Worm (Caenorhabditis elegans) whole organism, late embryonic: ENCODE results near the gene C45G9.14.

Source experiments
- C08G9.2 ChIP-seq: sonication (generic microtip); optimal IDR thresholded peaks from 2 replicates; lab custom pipeline; 2016; ENCODE audit warnings: mild to moderate bottlenecking, missing genetic modification characterization, moderate library complexity, missing compliant biosample characterization
- C38D4.7 ChIP-seq: fragments of 200-800 bp; sonication (Bioruptor generic); optimal IDR thresholded peaks from 2 replicates; lab custom pipeline; 2018; ENCODE audit warnings: mild to moderate bottlenecking, missing genetic modification characterization, moderate library complexity, missing compliant biosample characterization
- F13H6.1 ChIP-seq: sonication (generic microtip); optimal IDR thresholded peaks from 2 replicates; lab custom pipeline; 2016; ENCODE audit warnings: missing genetic modification characterization, missing compliant biosample characterization
- K02D7.2 ChIP-seq: sonication (generic microtip); optimal IDR thresholded peaks from 2 replicates; lab custom pipeline; 2017; ENCODE audit warnings: mild to moderate bottlenecking, missing genetic modification characterization, missing compliant biosample characterization
- K09A11.1 ChIP-seq: sonication (generic microtip); optimal IDR thresholded peaks from 2 replicates; lab custom pipeline; 2017; ENCODE audit warnings: antibody characterized with exemption, mild to moderate bottlenecking, missing genetic modification characterization, missing compliant biosample characterization; ENCODE audit not compliant: insufficient read depth
- Y22D7AL.16 ChIP-seq: sonication (generic microtip); optimal IDR thresholded peaks from 2 replicates; lab custom pipeline; 2016; ENCODE audit warnings: missing genetic modification characterization, missing compliant biosample characterization
- ahr-1 ChIP-seq: sonication (generic microtip); optimal IDR thresholded peaks from 2 replicates; lab custom pipeline; 2016; ENCODE audit warnings: missing genetic modification characterization, missing compliant biosample characterization
- ama-1 ChIP-seq: fragments of 150-350 bp; optimal IDR thresholded peaks from 2 replicates; lab custom pipeline; 2014
- ceh-14 ChIP-seq: sonication (generic microtip); optimal IDR thresholded peaks from 2 replicates; lab custom pipeline; 2016; ENCODE audit warnings: missing genotype, missing genetic modification characterization, missing compliant biosample characterization
- ceh-18 ChIP-seq: sonication (generic microtip); optimal IDR thresholded peaks from 2 replicates; lab custom pipeline; 2016; ENCODE audit warnings: missing genetic modification characterization, missing compliant biosample characterization
- ceh-19 ChIP-seq: fragments of 200-800 bp; sonication (Bioruptor generic); optimal IDR thresholded peaks from 2 replicates; lab custom pipeline; 2018; ENCODE audit warnings: mild to moderate bottlenecking, missing genetic modification characterization, missing compliant biosample characterization
- ceh-24 ChIP-seq: sonication (generic microtip); optimal IDR thresholded peaks from 2 replicates; lab custom pipeline; 2016; ENCODE audit warnings: mild to moderate bottlenecking, missing genetic modification characterization, missing compliant biosample characterization
- ceh-30 ChIP-seq: fragments of 150-350 bp; optimal IDR thresholded peaks from 2 replicates; lab custom pipeline; 2014; ENCODE audit warnings: missing biosample characterization, missing genetic modification characterization
- ceh-34 ChIP-seq: sonication (generic microtip); optimal IDR thresholded peaks from 2 replicates; lab custom pipeline; 2016; ENCODE audit warnings: mild to moderate bottlenecking, missing genetic modification characterization, missing compliant biosample characterization
- ceh-6 ChIP-seq: fragments of 200-800 bp; sonication (Bioruptor generic); optimal IDR thresholded peaks from 2 replicates; lab custom pipeline; 2018; ENCODE audit warnings: mild to moderate bottlenecking, missing genetic modification characterization, missing compliant biosample characterization
- ceh-9 ChIP-seq: sonication (generic microtip); optimal IDR thresholded peaks from 2 replicates; lab custom pipeline; 2016; ENCODE audit warnings: mild to moderate bottlenecking, missing genetic modification characterization, inconsistent platforms, missing compliant biosample characterization
- che-1 ChIP-seq: sonication (generic microtip); optimal IDR thresholded peaks from 2 replicates; lab custom pipeline; 2016; ENCODE audit warnings: mild to moderate bottlenecking, missing genetic modification characterization, missing compliant biosample characterization
- dmd-4 ChIP-seq: sonication (generic microtip); optimal IDR thresholded peaks from 2 replicates; lab custom pipeline; 2016; ENCODE audit warnings: borderline replicate concordance, missing genetic modification characterization, missing compliant biosample characterization
- elt-2 ChIP-seq: sonication (generic microtip); optimal IDR thresholded peaks from 2 replicates; lab custom pipeline; 2016; ENCODE audit warnings: missing genetic modification reagents, missing genetic modification characterization, missing compliant biosample characterization
- elt-4 ChIP-seq: sonication (generic microtip); optimal IDR thresholded peaks from 2 replicates; lab custom pipeline; 2016; ENCODE audit warnings: missing genetic modification characterization, missing compliant biosample characterization
- eyg-1 ChIP-seq: sonication (generic microtip); optimal IDR thresholded peaks from 2 replicates; lab custom pipeline; 2016; ENCODE audit warnings: missing genotype, missing genetic modification characterization, missing compliant biosample characterization
- hlh-30 ChIP-seq: sonication (generic microtip); optimal IDR thresholded peaks from 2 replicates; lab custom pipeline; 2017; ENCODE audit warnings: antibody characterized with exemption, missing genetic modification characterization, missing compliant biosample characterization; ENCODE audit not compliant: insufficient read depth
- hlh-8 ChIP-seq: sonication (generic microtip); optimal IDR thresholded peaks from 2 replicates; lab custom pipeline; 2016; ENCODE audit warnings: missing genotype, missing genetic modification characterization, missing compliant biosample characterization
- lin-11 ChIP-seq: fragments of 200-800 bp; sonication (Bioruptor generic); optimal IDR thresholded peaks from 2 replicates; lab custom pipeline; 2018; ENCODE audit warnings: mild to moderate bottlenecking, missing genetic modification characterization, missing compliant biosample characterization
- madf-2 ChIP-seq: sonication (generic microtip); optimal IDR thresholded peaks from 2 replicates; lab custom pipeline; 2017; ENCODE audit warnings: missing genetic modification characterization, missing compliant biosample characterization
- nfya-1 ChIP-seq: sonication (generic microtip); optimal IDR thresholded peaks from 2 replicates; lab custom pipeline; 2017; ENCODE audit warnings: missing genetic modification characterization, mild to moderate bottlenecking, missing compliant biosample characterization, antibody characterized with exemption, moderate library complexity
- nhr-232 ChIP-seq: sonication (generic microtip); optimal IDR thresholded peaks from 2 replicates; lab custom pipeline; 2016; ENCODE audit warnings: missing genetic modification characterization, missing compliant biosample characterization
- npax-4 ChIP-seq: sonication (generic microtip); optimal IDR thresholded peaks from 2 replicates; lab custom pipeline; 2016; ENCODE audit warnings: missing genetic modification characterization, missing compliant biosample characterization
- odd-2 ChIP-seq: sonication (generic microtip); optimal IDR thresholded peaks from 2 replicates; lab custom pipeline; 2017; ENCODE audit warnings: antibody characterized with exemption, mild to moderate bottlenecking, missing genetic modification characterization, missing compliant biosample characterization
- pag-3 ChIP-seq: sonication (generic microtip); optimal IDR thresholded peaks from 2 replicates; lab custom pipeline; 2016; ENCODE audit warnings: missing compliant biosample characterization, missing genetic modification characterization, borderline replicate concordance
- pha-4 ChIP-seq: fragments of 150-350 bp; optimal IDR thresholded peaks from 2 replicates; lab custom pipeline; 2018; ENCODE audit warnings: missing biosample characterization, missing genetic modification reagents, missing genetic modification characterization
- pqm-1 ChIP-seq: sonication (generic microtip); optimal IDR thresholded peaks from 2 replicates; lab custom pipeline; 2016; ENCODE audit warnings: missing genetic modification characterization, missing compliant biosample characterization
- pros-1 ChIP-seq: fragments of 150-350 bp; optimal IDR thresholded peaks from 2 replicates; lab custom pipeline; 2014; ENCODE audit warnings: missing biosample characterization, missing genetic modification reagents, missing genetic modification characterization
- sdc-2 ChIP-seq: sonication (generic microtip); optimal IDR thresholded peaks from 2 replicates; lab custom pipeline; 2016; ENCODE audit warnings: missing genotype, missing genetic modification characterization, missing compliant biosample characterization
- sox-2 ChIP-seq: fragments of 200-800 bp; sonication (Bioruptor generic); IDR thresholded peaks from 2 replicates; pipeline ENCODE4 v1.3.6; 2022; ENCODE audit warnings: missing genetic modification reagents, missing genetic modification characterization, missing compliant biosample characterization
- sox-4 ChIP-seq: sonication (generic microtip); optimal IDR thresholded peaks from 2 replicates; lab custom pipeline; 2017; ENCODE audit warnings: mild to moderate bottlenecking, missing genetic modification characterization, inconsistent platforms, missing compliant biosample characterization
- syd-9 ChIP-seq: sonication (generic microtip); optimal IDR thresholded peaks from 2 replicates; lab custom pipeline; 2016; ENCODE audit warnings: mild to moderate bottlenecking, missing genetic modification characterization, moderate library complexity, missing compliant biosample characterization
- tbx-2 ChIP-seq: sonication (generic microtip); optimal IDR thresholded peaks from 2 replicates; lab custom pipeline; 2016; ENCODE audit warnings: missing genetic modification characterization, missing compliant biosample characterization
- unc-3 ChIP-seq, 2 experiments: fragments of 200-800 bp in 1 of 2; sonication (Bioruptor generic) in 1 of 2; sonication (generic microtip) in 1 of 2; conservative IDR thresholded peaks in 1 of 2; optimal IDR thresholded peaks in 1 of 2; 2 replicates each; pipeline versions ENCODE4 v1.3.6 to Lab custom; 2016 to 2022; ENCODE audit warnings: missing compliant biosample characterization in 2 of 2, missing genetic modification characterization in 2 of 2, missing genetic modification reagents in 1 of 2
- unc-42 ChIP-seq: sonication (generic microtip); optimal IDR thresholded peaks from 2 replicates; lab custom pipeline; 2016; ENCODE audit warnings: missing genotype, missing genetic modification characterization, missing compliant biosample characterization
- unc-55 ChIP-seq: sonication (generic microtip); optimal IDR thresholded peaks from 2 replicates; lab custom pipeline; 2017; ENCODE audit warnings: missing biosample characterization, missing genetic modification reagents, missing genetic modification characterization
- zip-5 ChIP-seq: sonication (generic microtip); optimal IDR thresholded peaks from 2 replicates; lab custom pipeline; 2016; ENCODE audit warnings: missing genetic modification characterization, missing compliant biosample characterization
- ztf-16 ChIP-seq: sonication (generic microtip); optimal IDR thresholded peaks from 2 replicates; lab custom pipeline; 2017; ENCODE audit warnings: missing genetic modification characterization, missing compliant biosample characterization

The C45G9.14 gene

DNA sequence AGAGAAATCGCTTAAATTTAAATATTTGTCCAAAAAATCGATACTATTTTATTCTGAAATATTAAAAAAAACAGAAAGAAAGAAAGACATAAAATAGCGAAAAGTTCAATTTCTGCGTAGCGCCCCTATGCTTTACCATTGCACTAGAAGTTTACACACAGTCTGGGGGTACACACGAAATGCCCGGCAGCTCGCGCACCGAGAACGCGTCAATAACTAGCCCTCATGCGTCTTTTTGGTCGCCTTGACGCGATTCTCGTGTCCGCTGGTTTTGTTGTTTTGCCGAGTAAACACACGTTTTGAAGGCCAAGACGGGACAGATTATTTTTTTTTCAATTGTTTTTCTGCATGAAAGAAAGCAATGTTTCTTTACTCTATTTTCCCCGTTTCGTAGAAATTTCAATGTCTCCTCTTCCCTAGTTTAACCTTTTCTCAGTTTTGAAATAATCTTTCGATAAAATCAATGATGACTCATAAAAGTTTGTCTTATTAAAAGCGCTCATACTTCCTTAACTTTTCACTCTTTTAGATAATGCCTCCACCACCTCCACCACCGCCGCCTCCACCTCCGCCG, 26.6 kb upstream of the C45G9.14 start, which contains the start of gene wip-1 (continued):
- TF ChIP-seq npax-4 (tag; lab: Kevin White, UChicago) (no peak), hlh-30 (peak; percentile 87), sdc-2 (tag; lab: Kevin White, UChicago) (peak; percentile 79), unc-42 (tag; lab: Kevin White, UChicago) (peak; percentile 66), unc-3 (GFP tag; conservative IDR thresholded peaks at IDR 0.05; lab: Robert Waterston, UW) (0 out of 2 replicates have a peak, but pooled peaks have one; percentile 51), unc-3 (tag; optimal IDR thresholded peaks at IDR 0.05; lab: Kevin White, UChicago) (peak; percentile 71), sox-4 (tag; lab: Kevin White, UChicago) (peak; percentile 31), unc-55 (GFP tag; lab: Kevin White, UChicago) (peak; percentile 65), ceh-14 (peak; percentile 89), eyg-1 (tag; lab: Kevin White, UChicago) (peak; percentile 40), syd-9 (tag; lab: Kevin White, UChicago) (peak; percentile 78), K02D7.2 (tag; lab: Kevin White, UChicago) (no peak), ztf-16 (tag; lab: Kevin White, UChicago) (peak; percentile 84), nhr-232 (tag; lab: Kevin White, UChicago) (peak; percentile 59), pha-4 (tag; lab: Kevin White, UChicago) (no peak), hlh-8 (peak; percentile 49), pag-3 (tag; lab: Kevin White, UChicago) (no peak), ama-1 (no peak), ceh-19 (GFP tag; lab: Kevin White, UChicago) (peak; percentile 44), pros-1 (tag; lab: Kevin White, UChicago) (no peak), sox-2 (GFP tag; lab: Robert Waterston, UW) (no peak), ceh-6 (GFP tag; lab: Kevin White, UChicago) (peak; percentile 73), F13H6.1 (peak; percentile 80), elt-2 (tag; lab: Kevin White, UChicago) (peak; percentile 87), C08G9.2 (tag; lab: Kevin White, UChicago) (peak; percentile 66), pqm-1 (tag; lab: Kevin White, UChicago) (peak; percentile 72), C38D4.7 (GFP tag; lab: Kevin White, UChicago) (peak; percentile 30), ceh-18 (tag; lab: Kevin White, UChicago) (peak; percentile 96), dmd-4 (tag; lab: Kevin White, UChicago) (peak; percentile 15), ahr-1 (tag; lab: Kevin White, UChicago) (peak; percentile 32), madf-2 (peak; percentile 81), tbx-2 (tag; lab: Kevin White, UChicago) (peak; percentile 96), elt-4 (no peak), odd-2 (tag; lab: Kevin White, UChicago) (no peak), ceh-24 (tag; lab: Kevin White, UChicago) (no peak), K09A11.1 (peak; percentile 80), Y22D7AL.16 (tag; lab: Kevin White, UChicago) (peak; percentile 17), lin-11 (no peak), zip-5 (tag; lab: Kevin White, UChicago) (peak; percentile 41), nfya-1 (tag; lab: Kevin White, UChicago) (peak; percentile 94), ceh-34 (peak; percentile 94)

DNA sequence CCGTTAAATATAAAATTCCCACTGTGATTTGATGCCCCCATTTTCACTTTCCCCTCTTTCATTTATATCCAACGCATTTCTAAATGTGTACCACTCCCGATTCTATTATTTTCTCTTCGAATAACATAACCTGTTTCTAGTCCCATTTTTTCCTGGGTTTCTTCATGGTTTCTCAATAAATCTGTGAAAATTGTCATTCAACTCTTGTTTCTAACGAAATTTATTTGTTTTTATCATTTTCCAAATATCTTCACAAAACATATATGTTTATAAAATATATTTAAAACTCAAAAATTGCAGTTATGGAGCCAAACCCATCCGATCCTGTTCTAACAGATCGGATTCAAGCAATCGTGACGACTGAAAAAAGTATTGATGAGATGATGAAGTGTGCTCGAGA, 23.9 kb upstream of the C45G9.14 start, which contains the start of gene mdt-11:
TSS of gene mdt-11 (plus strand) at position 301 of the 400 bp plus-strand sequence.
- TF ChIP-seq dmd-4 (tag; lab: Kevin White, UChicago) (no peak), che-1 (tag; lab: Kevin White, UChicago) (no peak), ceh-9 (no peak), F13H6.1 (no peak), eyg-1 (tag; lab: Kevin White, UChicago) (no peak), nhr-232 (tag; lab: Kevin White, UChicago) (no peak), ceh-30 (no peak), ceh-6 (GFP tag; lab: Kevin White, UChicago) (no peak), Y22D7AL.16 (tag; lab: Kevin White, UChicago) (no peak)
